Fruit fly (Drosophila melanogaster) whole organism, embryonic: ENCODE results near the gene can.

Experiments used
- CG4404 ChIP-seq: fragments of 200-800 bp; sonication (Bioruptor generic); IDR thresholded peaks from 2 replicates; pipeline ENCODE4 v1.3.6; 2022; ENCODE audit warnings: missing biosample characterization, missing genetic modification characterization
- odd ChIP-seq: fragments of 200-800 bp; sonication (Bioruptor generic); optimal IDR thresholded peaks from 2 replicates; lab custom pipeline; 2017; ENCODE audit warnings: missing biosample characterization, mild to moderate bottlenecking, missing genetic modification characterization

DNA sequence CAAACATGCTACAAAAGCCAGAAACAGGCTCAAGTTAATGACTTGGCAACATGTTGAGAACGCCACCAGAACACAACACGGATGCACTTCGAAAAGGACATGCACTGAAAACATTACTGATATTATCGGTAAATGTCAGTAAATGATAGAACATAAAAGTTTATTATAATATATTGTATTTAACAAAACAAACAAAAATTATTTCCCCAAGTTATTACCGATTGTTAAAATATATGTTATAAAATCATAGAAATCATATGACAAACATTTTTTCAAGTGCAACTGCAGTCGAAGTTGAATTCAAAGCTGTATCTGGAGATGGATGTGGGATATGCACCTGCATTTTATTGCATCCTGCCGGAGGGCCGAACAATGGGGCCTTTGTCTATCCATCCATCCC, 19.3 kb downstream of the can start:
- no peak for TF ChIP-seq CG4404 (GFP tag; lab: Robert Waterston, UW)
- no peak for TF ChIP-seq odd (GFP tag; lab: Kevin White, UChicago)
